Fruit fly (Drosophila melanogaster): ENCODE results near the gene bnk.
A peak's percentile ranks its signal among the peaks of the same experiment; 100 is the strongest.

The bnk gene

dm6 chr3R:31218997-31219992 is 26.1 kb downstream of the bnk start, which contains the start of gene ATPsynC:
TSS of gene ATPsynC (minus strand) at chr3R:31219630.
- TF ChIP-seq Mnt (GFP tag; optimal IDR thresholded peaks at IDR 0.05) = peak; percentile 90
- peak; percentile 41 for TF ChIP-seq CG7045 (GFP tag; optimal IDR thresholded peaks at IDR 0.05)
- no peak for TF ChIP-seq ovo (GFP tag; optimal IDR thresholded peaks at IDR 0.05)
- no peak for TF ChIP-seq Clk (GFP tag; optimal IDR thresholded peaks at IDR 0.05)
- TF ChIP-seq CG1620 (GFP tag; optimal IDR thresholded peaks at IDR 0.05) = peak; percentile 40
- TF ChIP-seq CG5204 (GFP tag; optimal IDR thresholded peaks at IDR 0.05) = no peak
- TF ChIP-seq pad (GFP tag; optimal IDR thresholded peaks at IDR 0.05) = peak; percentile 49
- peak; percentile 79 for TF ChIP-seq bab1 (GFP tag; optimal IDR thresholded peaks at IDR 0.05)
- TF ChIP-seq tj (GFP tag; optimal IDR thresholded peaks at IDR 0.05) = peak; percentile 67
- TF ChIP-seq toe (GFP tag; optimal IDR thresholded peaks at IDR 0.05) = no peak
- TF ChIP-seq Hr96 (GFP tag; optimal IDR thresholded peaks at IDR 0.05) = no peak
- peak; percentile 69 for TF ChIP-seq cic (GFP tag; optimal IDR thresholded peaks at IDR 0.05)
- peak; percentile 39 for TF ChIP-seq CG33017 (tag; optimal IDR thresholded peaks at IDR 0.05)
- TF ChIP-seq CG11617 (GFP tag; optimal IDR thresholded peaks at IDR 0.05) = no peak
- peak; percentile 9 for TF ChIP-seq CG14711 (tag; optimal IDR thresholded peaks at IDR 0.05)
- TF ChIP-seq CG12768 (GFP tag; optimal IDR thresholded peaks at IDR 0.05) = peak; percentile 67
- peak; percentile 60 for TF ChIP-seq CG7101 (tag; optimal IDR thresholded peaks at IDR 0.05)
- peak; percentile 16 for TF ChIP-seq Crg-1 (GFP tag; optimal IDR thresholded peaks at IDR 0.05)

DNA sequence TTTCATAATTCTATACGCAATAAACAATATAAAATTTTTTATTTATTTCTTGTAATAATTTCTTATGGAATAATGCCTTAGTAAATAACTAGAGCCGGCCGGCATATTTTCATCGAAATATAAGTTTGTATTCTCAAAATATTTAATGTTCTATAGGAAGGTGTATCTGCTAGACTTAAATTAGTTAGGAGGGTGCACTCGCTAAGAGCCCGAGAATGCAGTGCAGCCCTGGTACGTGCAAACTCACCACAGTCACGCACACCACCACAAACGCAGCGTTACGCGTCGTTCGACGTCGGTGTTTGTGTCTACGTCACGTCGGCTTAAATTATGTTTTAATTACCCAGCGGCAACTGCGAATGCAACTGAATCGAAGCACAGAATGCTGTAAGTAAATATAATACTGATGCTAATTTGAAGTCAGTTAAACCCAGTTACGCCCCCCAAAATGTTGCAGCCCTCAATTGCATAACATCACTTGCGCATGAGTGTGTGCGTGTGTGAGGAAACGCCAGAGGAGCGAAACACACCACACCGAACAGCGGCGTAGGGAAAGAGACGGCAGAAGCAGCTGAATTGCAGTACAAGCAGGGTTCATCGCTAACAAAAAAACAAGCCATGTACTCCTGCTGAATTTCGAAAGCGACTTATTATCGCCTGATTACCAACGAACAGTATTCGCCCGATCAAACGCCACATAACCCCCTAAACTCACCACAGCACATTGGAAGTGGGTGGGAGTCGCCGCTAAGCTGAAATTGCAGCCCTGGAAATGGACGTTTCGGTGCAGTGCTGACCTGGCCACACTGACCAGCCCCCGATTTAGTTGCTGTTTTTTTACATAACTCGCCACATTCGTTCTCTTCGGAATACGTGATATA is 27.5 kb downstream of the bnk start, which contains the start of gene CG12054:
CG12054 (plus strand) TSS at position 247 of the 881 bp plus-strand sequence.
- TF ChIP-seq CG33017 (tag; optimal IDR thresholded peaks at IDR 0.05) = no peak
- no peak for TF ChIP-seq pad (GFP tag; optimal IDR thresholded peaks at IDR 0.05)
- TF ChIP-seq Hr96 (GFP tag; optimal IDR thresholded peaks at IDR 0.05) = peak; percentile 27
- no peak for TF ChIP-seq cic (GFP tag; optimal IDR thresholded peaks at IDR 0.05)
- no peak for TF ChIP-seq CG7045 (GFP tag; optimal IDR thresholded peaks at IDR 0.05)
- TF ChIP-seq ovo (GFP tag; optimal IDR thresholded peaks at IDR 0.05) = no peak
- TF ChIP-seq toe (GFP tag; optimal IDR thresholded peaks at IDR 0.05) = no peak
- TF ChIP-seq CG7101 (tag; optimal IDR thresholded peaks at IDR 0.05) = no peak
- TF ChIP-seq CG5204 (GFP tag; optimal IDR thresholded peaks at IDR 0.05) = no peak
- no peak for TF ChIP-seq cnc (optimal IDR thresholded peaks at IDR 0.05)
- TF ChIP-seq CG12768 (GFP tag; optimal IDR thresholded peaks at IDR 0.05) = no peak
- peak; percentile 15 for TF ChIP-seq Mnt (GFP tag; optimal IDR thresholded peaks at IDR 0.05)
- TF ChIP-seq Clk (GFP tag; optimal IDR thresholded peaks at IDR 0.05) = no peak
- no peak for TF ChIP-seq tj (GFP tag; optimal IDR thresholded peaks at IDR 0.05)
- TF ChIP-seq Crg-1 (GFP tag; optimal IDR thresholded peaks at IDR 0.05) = no peak
- TF ChIP-seq CG14711 (tag; optimal IDR thresholded peaks at IDR 0.05) = no peak
- TF ChIP-seq CG11617 (GFP tag; optimal IDR thresholded peaks at IDR 0.05) = no peak
- TF ChIP-seq CG1620 (GFP tag; optimal IDR thresholded peaks at IDR 0.05) = peak; percentile 19
- peak; percentile 3 for TF ChIP-seq bab1 (GFP tag; optimal IDR thresholded peaks at IDR 0.05)
- TF ChIP-seq kay (GFP tag; ENCODE audit: borderline replicate concordance) = no peak

- TF ChIP-seq CG5204 (GFP tag; optimal IDR thresholded peaks at IDR 0.05) (no peak), Hr96 (GFP tag; optimal IDR thresholded peaks at IDR 0.05) (no peak), kay (GFP tag; ENCODE audit: borderline replicate concordance) (no peak), CG33017 (tag; optimal IDR thresholded peaks at IDR 0.05) (peak; percentile 31), toe (GFP tag; optimal IDR thresholded peaks at IDR 0.05) (no peak), ovo (GFP tag; optimal IDR thresholded peaks at IDR 0.05) (peak; percentile 7), Crg-1 (GFP tag; optimal IDR thresholded peaks at IDR 0.05) (peak; percentile 15), Clk (GFP tag; optimal IDR thresholded peaks at IDR 0.05) (no peak), CG1620 (GFP tag; optimal IDR thresholded peaks at IDR 0.05) (no peak), CG12768 (GFP tag; optimal IDR thresholded peaks at IDR 0.05) (peak; percentile 18), tj (GFP tag; optimal IDR thresholded peaks at IDR 0.05) (peak; percentile 59), cic (GFP tag; optimal IDR thresholded peaks at IDR 0.05) (peak; percentile 99), CG7101 (tag; optimal IDR thresholded peaks at IDR 0.05) (no peak), CG14711 (tag; optimal IDR thresholded peaks at IDR 0.05) (peak; percentile 17), cnc (optimal IDR thresholded peaks at IDR 0.05) (no peak), Mnt (GFP tag; optimal IDR thresholded peaks at IDR 0.05) (peak; percentile 18), bab1 (GFP tag; optimal IDR thresholded peaks at IDR 0.05) (no peak), CG7045 (GFP tag; optimal IDR thresholded peaks at IDR 0.05) (no peak), pad (GFP tag; optimal IDR thresholded peaks at IDR 0.05) (peak; percentile 28), CG11617 (GFP tag; optimal IDR thresholded peaks at IDR 0.05) (peak; percentile 60)
These were observed 28.3 kb downstream of the bnk start for dm6 chr3R:31221337-31222047.

dm6 chr3R:31222125-31222889 is 29.1 kb downstream of the bnk start:
- peak; percentile 13 for TF ChIP-seq pad (GFP tag; optimal IDR thresholded peaks at IDR 0.05)
- TF ChIP-seq CG11617 (GFP tag; optimal IDR thresholded peaks at IDR 0.05) = peak; percentile 63
- peak; percentile 63 for TF ChIP-seq CG33017 (tag; optimal IDR thresholded peaks at IDR 0.05)
- TF ChIP-seq ovo (GFP tag; optimal IDR thresholded peaks at IDR 0.05) = peak; percentile 17
- no peak for TF ChIP-seq CG14711 (tag; optimal IDR thresholded peaks at IDR 0.05)
- peak; percentile 42 for TF ChIP-seq Hr96 (GFP tag; optimal IDR thresholded peaks at IDR 0.05)
- no peak for TF ChIP-seq Clk (GFP tag; optimal IDR thresholded peaks at IDR 0.05)
- TF ChIP-seq CG7101 (tag; optimal IDR thresholded peaks at IDR 0.05) = peak; percentile 56
- TF ChIP-seq CG7045 (GFP tag; optimal IDR thresholded peaks at IDR 0.05) = peak; percentile 69
- no peak for TF ChIP-seq Mnt (GFP tag; optimal IDR thresholded peaks at IDR 0.05)
- no peak for TF ChIP-seq CG12768 (GFP tag; optimal IDR thresholded peaks at IDR 0.05)
